Worm (Caenorhabditis elegans) whole organism, L3 larva: ENCODE results near the gene elt-3.
A peak's percentile ranks its signal among the peaks of the same experiment; 100 is the strongest.

ENCODE experiments used
- R02D3.7 ChIP-seq: fragments of 150-350 bp; optimal IDR thresholded peaks from 2 replicates; lab custom pipeline; 2014; ENCODE audit warnings: missing biosample characterization, missing genetic modification characterization
- ZK546.5 ChIP-seq: sonication (generic microtip); optimal IDR thresholded peaks from 2 replicates; lab custom pipeline; 2017; ENCODE audit warnings: missing biosample characterization, missing genetic modification characterization
- aly-2 ChIP-seq: fragments of 150-350 bp; optimal IDR thresholded peaks from 2 replicates; lab custom pipeline; 2014; ENCODE audit warnings: missing biosample characterization, missing genetic modification characterization
- ceh-16 ChIP-seq: sonication (generic microtip); optimal IDR thresholded peaks from 2 replicates; lab custom pipeline; 2017; ENCODE audit warnings: missing biosample characterization, missing genetic modification characterization
- ceh-28 ChIP-seq: fragments of 150-350 bp; optimal IDR thresholded peaks from 2 replicates; lab custom pipeline; 2014; ENCODE audit warnings: missing biosample characterization, missing genetic modification reagents, missing genetic modification characterization
- ceh-82 ChIP-seq: fragments of 150-350 bp; optimal IDR thresholded peaks from 2 replicates; lab custom pipeline; 2014; ENCODE audit warnings: missing biosample characterization, missing genetic modification characterization
- egl-27 ChIP-seq: sonication (generic microtip); optimal IDR thresholded peaks from 4 replicates; lab custom pipeline; 2017; ENCODE audit warnings: missing biosample characterization, missing genetic modification reagents, missing genetic modification characterization
- egl-5 ChIP-seq: fragments of 150-350 bp; optimal IDR thresholded peaks from 2 replicates; lab custom pipeline; 2017; ENCODE audit warnings: missing biosample characterization, missing genetic modification reagents, missing genetic modification characterization, inconsistent platforms
- elt-2 ChIP-seq: sonication (generic microtip); optimal IDR thresholded peaks from 2 replicates; lab custom pipeline; 2016; ENCODE audit warnings: missing genetic modification reagents, mild to moderate bottlenecking, missing genetic modification characterization, missing compliant biosample characterization
- elt-3 ChIP-seq, 3 experiments: fragments of 150-350 bp in 1 of 3; sonication (generic microtip) in 2 of 3; optimal IDR thresholded peaks; 2 replicates in 2 of 3; 4 replicates in 1 of 3; lab custom pipeline; 2014 to 2017; ENCODE audit warnings: missing biosample characterization in 3 of 3, missing genetic modification characterization in 3 of 3
- fos-1 ChIP-seq: fragments of 150-350 bp; optimal IDR thresholded peaks from 2 replicates; lab custom pipeline; 2014; ENCODE audit warnings: missing biosample characterization, missing genetic modification characterization
- hmg-11 ChIP-seq: sonication (generic microtip); optimal IDR thresholded peaks from 2 replicates; lab custom pipeline; 2016; ENCODE audit warnings: missing genetic modification characterization, missing compliant biosample characterization
- lsy-12 ChIP-seq: sonication (generic microtip); optimal IDR thresholded peaks from 2 replicates; lab custom pipeline; 2016; ENCODE audit warnings: mild to moderate bottlenecking, missing genetic modification characterization, missing compliant biosample characterization
- mdl-1 ChIP-seq: fragments of 150-350 bp; optimal IDR thresholded peaks from 2 replicates; lab custom pipeline; 2014; ENCODE audit warnings: missing biosample characterization, missing genetic modification characterization
- mml-1 ChIP-seq: fragments of 150-350 bp; sonication (generic microtip); optimal IDR thresholded peaks from 3 replicates; lab custom pipeline; 2014; ENCODE audit warnings: missing biosample characterization, missing genetic modification characterization
- nfya-1 ChIP-seq: sonication (generic microtip); optimal IDR thresholded peaks from 2 replicates; lab custom pipeline; 2017; ENCODE audit warnings: missing genetic modification characterization, mild to moderate bottlenecking, missing compliant biosample characterization, antibody characterized with exemption, moderate library complexity; ENCODE audit not compliant: insufficient read depth
- nhr-11 ChIP-seq: fragments of 150-350 bp; optimal IDR thresholded peaks from 2 replicates; lab custom pipeline; 2014; ENCODE audit warnings: missing biosample characterization, missing genetic modification characterization
- nhr-23 ChIP-seq: fragments of 150-350 bp; optimal IDR thresholded peaks from 2 replicates; lab custom pipeline; 2014; ENCODE audit warnings: missing biosample characterization, missing genetic modification reagents, missing genetic modification characterization
- nhr-237 ChIP-seq: fragments of 150-350 bp; optimal IDR thresholded peaks from 2 replicates; lab custom pipeline; 2014; ENCODE audit warnings: missing biosample characterization, missing genetic modification characterization
- nhr-25 ChIP-seq: sonication (generic microtip); optimal IDR thresholded peaks from 2 replicates; lab custom pipeline; 2017; ENCODE audit warnings: missing biosample characterization, missing genetic modification characterization
- nhr-28 ChIP-seq: fragments of 150-350 bp; optimal IDR thresholded peaks from 2 replicates; lab custom pipeline; 2014; ENCODE audit warnings: missing biosample characterization, missing genetic modification characterization
- nhr-43 ChIP-seq: sonication (generic microtip); optimal IDR thresholded peaks from 2 replicates; lab custom pipeline; 2016; ENCODE audit warnings: mild to moderate bottlenecking, missing genetic modification characterization, missing compliant biosample characterization; ENCODE audit not compliant: poor library complexity, severe bottlenecking
- nhr-67 ChIP-seq: fragments of 150-350 bp; optimal IDR thresholded peaks from 2 replicates; lab custom pipeline; 2014; ENCODE audit warnings: missing biosample characterization, missing genetic modification characterization
- nhr-76 ChIP-seq: fragments of 150-350 bp; sonication (generic microtip); optimal IDR thresholded peaks from 5 replicates; lab custom pipeline; 2014; ENCODE audit warnings: missing biosample characterization, missing genetic modification characterization
- pha-4 ChIP-seq: fragments of 150-350 bp; optimal IDR thresholded peaks from 2 replicates; lab custom pipeline; 2014; ENCODE audit warnings: missing biosample characterization, missing genetic modification reagents, missing genetic modification characterization
- pqm-1 ChIP-seq: fragments of 150-350 bp; optimal IDR thresholded peaks from 2 replicates; lab custom pipeline; 2017; ENCODE audit warnings: missing biosample characterization, missing genetic modification characterization, inconsistent platforms
- snpc-4 ChIP-seq: fragments of 150-350 bp; optimal IDR thresholded peaks from 2 replicates; lab custom pipeline; 2014; ENCODE audit warnings: missing biosample characterization, missing genetic modification characterization
- tbx-2 ChIP-seq: sonication (generic microtip); optimal IDR thresholded peaks from 2 replicates; lab custom pipeline; 2016; ENCODE audit warnings: mild to moderate bottlenecking, missing genetic modification characterization, missing compliant biosample characterization
- unc-39 ChIP-seq: sonication (generic microtip); optimal IDR thresholded peaks from 4 replicates; lab custom pipeline; 2017; ENCODE audit warnings: missing biosample characterization, missing genetic modification characterization
- unc-62 ChIP-seq: fragments of 150-350 bp; sonication (generic microtip); optimal IDR thresholded peaks from 4 replicates; lab custom pipeline; 2014; ENCODE audit warnings: missing biosample characterization, missing genetic modification reagents, missing genetic modification characterization
- ztf-11 ChIP-seq: fragments of 150-350 bp; optimal IDR thresholded peaks from 2 replicates; lab custom pipeline; 2014; ENCODE audit warnings: missing biosample characterization, missing genetic modification characterization
- ztf-4 ChIP-seq: fragments of 150-350 bp; optimal IDR thresholded peaks from 2 replicates; lab custom pipeline; 2014; ENCODE audit warnings: missing biosample characterization, missing genetic modification characterization

The elt-3 gene

DNA sequence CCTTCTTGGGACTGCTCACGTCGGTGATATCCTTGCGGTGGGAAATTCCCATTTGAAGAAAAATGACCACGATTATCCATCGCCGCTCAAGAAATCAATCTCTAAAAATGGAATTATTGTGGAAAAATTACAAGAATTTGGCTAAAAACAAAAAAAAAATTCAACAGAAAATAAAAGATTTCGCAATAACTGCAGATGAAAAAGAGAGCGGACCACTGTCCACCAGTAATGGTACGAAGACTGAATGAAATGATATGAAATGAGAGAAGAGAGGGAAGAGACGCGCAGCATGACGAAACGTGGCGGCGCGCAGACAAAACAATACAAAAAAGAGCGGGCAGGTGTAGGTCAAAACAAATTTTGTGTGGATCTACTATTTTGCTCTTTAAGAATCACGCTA lies 5.1 kb upstream of the elt-3 start, which contains the start of gene meg-1:
TSS of gene meg-1 (minus strand) at position 101 of the 400 bp plus-strand sequence.
- no peak for TF ChIP-seq nhr-67 (tag; lab: Kevin White, UChicago)
- TF ChIP-seq nhr-76, result no peak
- no peak for TF ChIP-seq snpc-4 (tag; lab: Kevin White, UChicago)
- no peak for TF ChIP-seq ztf-11 (tag; lab: Kevin White, UChicago)
- TF ChIP-seq lsy-12 (tag; lab: Kevin White, UChicago), result no peak
- no peak for TF ChIP-seq nhr-11 (tag; lab: Kevin White, UChicago)
- no peak for TF ChIP-seq ceh-82 (tag; lab: Kevin White, UChicago)
- TF ChIP-seq pha-4 (tag; lab: Kevin White, UChicago), result no peak
- no peak for TF ChIP-seq fos-1 (tag; lab: Kevin White, UChicago)
- no peak for TF ChIP-seq R02D3.7 (tag; lab: Kevin White, UChicago)

ce11 chrX:13936719-13937118 lies 2.0 kb downstream of the elt-3 start:
- TF ChIP-seq nhr-43 (tag; lab: Kevin White, UChicago), result peak; percentile 34
- TF ChIP-seq mml-1 (tag; lab: Kevin White, UChicago), result no peak
- TF ChIP-seq ceh-28 (tag; lab: Kevin White, UChicago), result no peak
- no peak for TF ChIP-seq nhr-28
- TF ChIP-seq R02D3.7 (tag; lab: Kevin White, UChicago), result no peak
- TF ChIP-seq nhr-23 (tag; lab: Kevin White, UChicago), result peak; percentile 26
- TF ChIP-seq lsy-12 (tag; lab: Kevin White, UChicago), result peak; percentile 21
- no peak for TF ChIP-seq unc-39 (tag; lab: Kevin White, UChicago)
- peak; percentile 30 for TF ChIP-seq nhr-25 (tag; lab: Kevin White, UChicago)
- no peak for TF ChIP-seq ceh-82 (tag; lab: Kevin White, UChicago)
- no peak for TF ChIP-seq egl-27 (tag; lab: Kevin White, UChicago)
- peak in 2 of 3 experiments; percentile 12 to 59 for TF ChIP-seq elt-3 (tag; optimal IDR thresholded peaks at IDR 0.05; lab: Kevin White, UChicago)

DNA sequence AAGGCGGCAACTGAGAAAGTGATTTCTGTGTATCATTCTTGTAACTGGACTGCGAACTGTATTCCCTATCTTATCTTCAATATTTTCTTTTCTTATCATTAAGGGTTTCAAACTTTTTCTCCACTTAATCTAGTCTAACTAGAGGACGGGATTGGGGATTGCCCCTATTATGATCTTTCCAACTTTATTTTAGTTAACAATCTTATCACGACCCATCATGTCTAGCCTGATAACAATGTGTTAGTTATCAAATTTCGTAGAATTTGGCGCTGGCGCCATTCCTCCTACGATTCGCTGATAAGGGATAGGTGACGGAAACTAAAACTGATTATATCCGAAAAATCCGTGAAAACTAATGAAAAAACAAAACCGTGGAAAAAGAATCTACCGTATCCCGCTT lies 2.7 kb downstream of the elt-3 start:
- TF ChIP-seq mdl-1 (no peak), elt-3 (tag; optimal IDR thresholded peaks at IDR 0.05; lab: Kevin White, UChicago) (peak; percentile 69 to 99 (median 78)), ztf-4 (tag; lab: Kevin White, UChicago) (no peak), R02D3.7 (tag; lab: Kevin White, UChicago) (peak; percentile 66), nhr-28 (no peak), pqm-1 (tag; lab: Kevin White, UChicago) (peak; percentile 94), pha-4 (tag; lab: Kevin White, UChicago) (no peak), elt-2 (tag; lab: Kevin White, UChicago) (peak; percentile 85), ZK546.5 (tag; lab: Kevin White, UChicago) (no peak), tbx-2 (tag; lab: Kevin White, UChicago) (no peak), mml-1 (tag; lab: Kevin White, UChicago) (no peak), egl-5 (no peak)
- TF ChIP-seq, all 47 proteins: peak for 4

DNA sequence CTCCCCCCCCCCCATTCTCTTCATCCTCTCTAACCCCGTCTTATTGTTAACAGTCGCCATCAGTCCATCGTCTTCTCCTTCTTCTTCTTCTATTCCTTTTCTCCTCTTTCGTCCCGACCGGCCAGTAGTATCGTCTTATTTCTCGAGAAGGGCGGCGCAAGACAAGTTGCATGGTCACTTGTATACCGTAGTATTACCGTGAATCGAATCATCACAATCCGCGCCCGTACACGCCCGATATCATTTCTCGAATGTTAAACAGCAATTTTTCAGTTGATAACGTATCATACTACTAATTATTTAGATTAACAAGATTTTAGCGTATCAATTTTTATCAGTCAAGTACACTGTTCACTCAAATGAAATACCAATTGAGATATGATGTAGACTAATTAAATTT lies 3.2 kb downstream of the elt-3 start:
- TF ChIP-seq nhr-23 (tag; lab: Kevin White, UChicago), result peak; percentile 39
- TF ChIP-seq nhr-237 (tag; lab: Kevin White, UChicago), result no peak
- TF ChIP-seq ceh-82 (tag; lab: Kevin White, UChicago), result no peak
- no peak for TF ChIP-seq unc-62 (GFP tag; lab: Kevin White, UChicago)
- TF ChIP-seq fos-1 (tag; lab: Kevin White, UChicago), result no peak
- no peak for TF ChIP-seq egl-5
- peak; percentile 25 for TF ChIP-seq nhr-25 (tag; lab: Kevin White, UChicago)
- TF ChIP-seq aly-2 (tag; lab: Kevin White, UChicago), result no peak
- TF ChIP-seq nhr-67 (tag; lab: Kevin White, UChicago), result no peak
- no peak for TF ChIP-seq hmg-11
- peak; percentile 83 to 98 (median 92) for TF ChIP-seq elt-3 (tag; optimal IDR thresholded peaks at IDR 0.05; lab: Kevin White, UChicago)
- no peak for TF ChIP-seq pha-4 (tag; lab: Kevin White, UChicago)
- TF ChIP-seq nfya-1 (tag; lab: Kevin White, UChicago), result peak; percentile 40

DNA sequence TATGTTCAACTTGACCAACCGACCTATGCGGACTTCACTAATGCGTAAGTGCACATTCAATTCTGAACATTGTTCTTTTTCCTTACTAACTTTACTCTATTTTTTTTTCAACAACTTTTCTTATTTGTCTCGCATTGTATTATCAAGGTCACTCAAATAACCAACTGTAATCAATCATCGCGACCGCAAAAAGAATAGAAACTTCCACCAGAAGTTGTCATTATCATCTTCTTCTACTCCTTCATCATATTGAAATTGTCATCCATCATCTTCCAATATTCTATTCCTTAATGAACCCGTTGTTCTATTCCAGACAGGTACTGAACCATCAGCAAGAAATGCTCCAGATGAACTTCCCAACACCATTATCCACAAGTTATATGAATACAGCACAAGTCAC lies 4.7 kb downstream of the elt-3 start:
- TF ChIP-seq nhr-43 (tag; lab: Kevin White, UChicago), result peak; percentile 53
- no peak for TF ChIP-seq ceh-16 (tag; lab: Kevin White, UChicago)
- TF ChIP-seq nhr-25 (tag; lab: Kevin White, UChicago), result peak; percentile 40
- peak in 1 of 3 experiments; percentile 46 for TF ChIP-seq elt-3 (tag; optimal IDR thresholded peaks at IDR 0.05; lab: Kevin White, UChicago)
- TF ChIP-seq nhr-23 (tag; lab: Kevin White, UChicago), result peak; percentile 79
- no peak for TF ChIP-seq ztf-4 (tag; lab: Kevin White, UChicago)
- TF ChIP-seq unc-62 (GFP tag; lab: Kevin White, UChicago), result no peak
- no peak for TF ChIP-seq nhr-76
- TF ChIP-seq lsy-12 (tag; lab: Kevin White, UChicago), result no peak
- TF ChIP-seq nfya-1 (tag; lab: Kevin White, UChicago), result no peak
